Fruit fly (Drosophila melanogaster): ENCODE measurements around the gene PH4alphaNE1.

The PH4alphaNE1 gene

dm6 chr3R:30476367-30476766 is 23.8 kb downstream of the PH4alphaNE1 start, which contains the start of gene spdo:
Gene spdo (plus strand): TSS chr3R:30476684.
- TF ChIP-seq usp (GFP tag; optimal IDR thresholded peaks at IDR 0.05): no peak
- no peak for TF ChIP-seq Dll (optimal IDR thresholded peaks at IDR 0.05)
- no peak for TF ChIP-seq CG8478 (optimal IDR thresholded peaks at IDR 0.05)
- TF ChIP-seq EcR (GFP tag; optimal IDR thresholded peaks at IDR 0.05): no peak
- no peak for TF ChIP-seq pan (optimal IDR thresholded peaks at IDR 0.05)
- no peak for TF ChIP-seq psq (optimal IDR thresholded peaks at IDR 0.05)

dm6 chr3R:30475910-30476309 is 24.2 kb downstream of the PH4alphaNE1 start:
- TF ChIP-seq pan (optimal IDR thresholded peaks at IDR 0.05) (peak; percentile 19), Dll (optimal IDR thresholded peaks at IDR 0.05) (no peak), usp (GFP tag; optimal IDR thresholded peaks at IDR 0.05) (no peak)

dm6 chr3R:30474667-30475213 is 25.4 kb downstream of the PH4alphaNE1 start:
- no peak for TF ChIP-seq psq (optimal IDR thresholded peaks at IDR 0.05)
- no peak for TF ChIP-seq Dll (optimal IDR thresholded peaks at IDR 0.05)
- TF ChIP-seq CG8478 (optimal IDR thresholded peaks at IDR 0.05): no peak
- TF ChIP-seq usp (GFP tag; optimal IDR thresholded peaks at IDR 0.05): no peak
- no peak for TF ChIP-seq EcR (GFP tag; optimal IDR thresholded peaks at IDR 0.05)

- TF ChIP-seq Dll (optimal IDR thresholded peaks at IDR 0.05) (no peak), psq (optimal IDR thresholded peaks at IDR 0.05) (no peak), CG8478 (optimal IDR thresholded peaks at IDR 0.05) (no peak), pan (optimal IDR thresholded peaks at IDR 0.05) (no peak), usp (GFP tag; optimal IDR thresholded peaks at IDR 0.05) (no peak), EcR (GFP tag; optimal IDR thresholded peaks at IDR 0.05) (no peak)
Observed at dm6 chr3R:30472331-30472730, 27.8 kb downstream of the PH4alphaNE1 start.

- no peak for TF ChIP-seq EcR (GFP tag; optimal IDR thresholded peaks at IDR 0.05)
- TF ChIP-seq CG8478 (optimal IDR thresholded peaks at IDR 0.05): no peak
- no peak for TF ChIP-seq pan (optimal IDR thresholded peaks at IDR 0.05)
- TF ChIP-seq Dll (optimal IDR thresholded peaks at IDR 0.05): no peak
- TF ChIP-seq psq (optimal IDR thresholded peaks at IDR 0.05): no peak
- no peak for TF ChIP-seq usp (GFP tag; optimal IDR thresholded peaks at IDR 0.05)
Observed at dm6 chr3R:30470690-30471089, 29.4 kb downstream of the PH4alphaNE1 start.

dm6 chr3R:30467062-30467461 is 33.1 kb downstream of the PH4alphaNE1 start:
- no peak for TF ChIP-seq psq (optimal IDR thresholded peaks at IDR 0.05)
- no peak for TF ChIP-seq CG8478 (optimal IDR thresholded peaks at IDR 0.05)
- no peak for TF ChIP-seq usp (GFP tag; optimal IDR thresholded peaks at IDR 0.05)
- no peak for TF ChIP-seq EcR (GFP tag; optimal IDR thresholded peaks at IDR 0.05)
- TF ChIP-seq Dll (optimal IDR thresholded peaks at IDR 0.05): no peak
- TF ChIP-seq pan (optimal IDR thresholded peaks at IDR 0.05): no peak

dm6 chr3R:30466515-30466914 is 33.6 kb downstream of the PH4alphaNE1 start:
- TF ChIP-seq CG8478 (optimal IDR thresholded peaks at IDR 0.05): no peak
- TF ChIP-seq psq (optimal IDR thresholded peaks at IDR 0.05): no peak
- TF ChIP-seq Dll (optimal IDR thresholded peaks at IDR 0.05): no peak
- TF ChIP-seq EcR (GFP tag; optimal IDR thresholded peaks at IDR 0.05): no peak
- TF ChIP-seq pan (optimal IDR thresholded peaks at IDR 0.05): no peak

- TF ChIP-seq EcR (GFP tag; optimal IDR thresholded peaks at IDR 0.05) (no peak), pan (optimal IDR thresholded peaks at IDR 0.05) (no peak), psq (optimal IDR thresholded peaks at IDR 0.05) (no peak)
Observed at dm6 chr3R:30465775-30466494, 34.2 kb downstream of the PH4alphaNE1 start, which contains the start of gene PH4alphaEFB. Gene PH4alphaEFB (plus strand): TSS chr3R:30466050.

dm6 chr3R:30464244-30464643 is 35.9 kb downstream of the PH4alphaNE1 start:
- TF ChIP-seq CG8478 (optimal IDR thresholded peaks at IDR 0.05): no peak
- TF ChIP-seq psq (optimal IDR thresholded peaks at IDR 0.05): no peak
- TF ChIP-seq pan (optimal IDR thresholded peaks at IDR 0.05): no peak
- TF ChIP-seq Dll (optimal IDR thresholded peaks at IDR 0.05): no peak
- no peak for TF ChIP-seq EcR (GFP tag; optimal IDR thresholded peaks at IDR 0.05)
- no peak for TF ChIP-seq usp (GFP tag; optimal IDR thresholded peaks at IDR 0.05)

dm6 chr3R:30461608-30462243 is 38.4 kb downstream of the PH4alphaNE1 start:
- TF ChIP-seq usp (GFP tag; optimal IDR thresholded peaks at IDR 0.05): no peak
- TF ChIP-seq Dll (optimal IDR thresholded peaks at IDR 0.05): no peak
- no peak for TF ChIP-seq psq (optimal IDR thresholded peaks at IDR 0.05)
- no peak for TF ChIP-seq CG8478 (optimal IDR thresholded peaks at IDR 0.05)
- no peak for TF ChIP-seq EcR (GFP tag; optimal IDR thresholded peaks at IDR 0.05)
- no peak for TF ChIP-seq pan (optimal IDR thresholded peaks at IDR 0.05)

- TF ChIP-seq usp (GFP tag; optimal IDR thresholded peaks at IDR 0.05): no peak
- TF ChIP-seq Dll (optimal IDR thresholded peaks at IDR 0.05): no peak
- no peak for TF ChIP-seq psq (optimal IDR thresholded peaks at IDR 0.05)
- no peak for TF ChIP-seq EcR (GFP tag; optimal IDR thresholded peaks at IDR 0.05)
- no peak for TF ChIP-seq CG8478 (optimal IDR thresholded peaks at IDR 0.05)
- TF ChIP-seq pan (optimal IDR thresholded peaks at IDR 0.05): no peak
Observed at dm6 chr3R:30460187-30460586, 39.9 kb downstream of the PH4alphaNE1 start.
